Worm (Caenorhabditis elegans): ENCODE measurements around the gene M176.10.

DNA sequence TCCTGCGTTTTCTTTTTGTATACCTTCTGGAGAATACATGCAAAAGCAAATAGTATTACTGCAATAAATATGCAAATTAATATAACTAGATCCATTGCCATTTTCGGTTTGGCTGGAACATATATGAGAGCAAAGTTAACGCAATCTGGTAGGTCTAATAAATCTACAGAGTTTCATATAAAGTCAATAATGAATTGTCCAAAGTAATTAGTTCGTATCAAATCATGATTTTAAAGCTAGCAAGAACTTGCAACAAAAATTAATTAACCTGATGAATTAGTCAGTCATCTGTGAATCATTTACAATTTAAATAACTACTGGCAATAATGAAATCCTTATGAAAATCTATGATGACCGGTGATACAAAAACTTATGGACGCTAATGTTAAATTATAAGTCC is 19.4 kb upstream of the M176.10 start, which contains the start of gene R09D1.13:
- TF ChIP-seq ztf-11 (tag; optimal IDR thresholded peaks at IDR 0.05) (no peak), nhr-237 (tag; optimal IDR thresholded peaks at IDR 0.05) (no peak), lin-13 (tag; optimal IDR thresholded peaks at IDR 0.05) (no peak), elt-1 (tag; optimal IDR thresholded peaks at IDR 0.05; ENCODE audit: borderline replicate concordance, insufficient read depth) (no peak), unc-62 (GFP tag; optimal IDR thresholded peaks at IDR 0.05) (no peak), nhr-28 (tag; optimal IDR thresholded peaks at IDR 0.05) (no peak), snpc-4 (tag; optimal IDR thresholded peaks at IDR 0.05) (no peak), elt-3 (tag; optimal IDR thresholded peaks at IDR 0.05) (no peak), lsy-2 (tag; optimal IDR thresholded peaks at IDR 0.05) (no peak), blmp-1 (tag; optimal IDR thresholded peaks at IDR 0.05) (no peak), sptf-1 (tag; optimal IDR thresholded peaks at IDR 0.05) (no peak), nhr-76 (tag; optimal IDR thresholded peaks at IDR 0.05) (no peak), unc-39 (tag; optimal IDR thresholded peaks at IDR 0.05) (no peak)

All from whole organism, mixed stage, embryonic.